Worm (Caenorhabditis elegans) whole organism, L4/young adult: ENCODE measurements around the gene C33G8.2.

Experiments
- W03F9.2 ChIP-seq: fragments of 150-350 bp; optimal IDR thresholded peaks from 2 replicates; lab custom pipeline; 2014; ENCODE audit warnings: missing biosample characterization, missing genetic modification characterization
- dao-5 ChIP-seq: sonication (generic microtip); optimal IDR thresholded peaks from 2 replicates; lab custom pipeline; 2016; ENCODE audit warnings: missing genotype, missing genetic modification characterization, moderate library complexity, missing compliant biosample characterization
- him-1 ChIP-seq: sonication (generic microtip); optimal IDR thresholded peaks from 2 replicates; lab custom pipeline; 2016; ENCODE audit warnings: missing genotype, missing genetic modification reagents, missing genetic modification characterization, missing compliant biosample characterization

- TF ChIP-seq dao-5 (tag; lab: Kevin White, UChicago), result no peak
- no peak for TF ChIP-seq W03F9.2
- TF ChIP-seq him-1, result no peak
Observed at ce11 chrV:7036475-7036874, 26.9 kb downstream of the C33G8.2 start, which contains the start of gene twk-11.
